Worm (Caenorhabditis elegans) whole organism, L2 larva: ENCODE data around the gene col-69.
"Not testable (repeated sequence)": the region's sequence is repeated elsewhere in the genome, so short reads cannot be mapped to it uniquely, and the experiment has no call there.

Source experiments
- C34F6.9 ChIP-seq: fragments of 150-350 bp; optimal IDR thresholded peaks from 2 replicates; lab custom pipeline; 2014; ENCODE audit warnings: missing biosample characterization, missing genetic modification characterization
- F13H6.1 ChIP-seq: sonication (generic microtip); optimal IDR thresholded peaks from 2 replicates; lab custom pipeline; 2016; ENCODE audit warnings: missing genetic modification characterization, missing compliant biosample characterization
- R02D3.7 ChIP-seq: fragments of 150-350 bp; optimal IDR thresholded peaks from 2 replicates; lab custom pipeline; 2014; ENCODE audit warnings: missing biosample characterization, missing genetic modification characterization
- ama-1 ChIP-seq: fragments of 150-350 bp; optimal IDR thresholded peaks from 2 replicates; lab custom pipeline; 2018; ENCODE audit warnings: inconsistent platforms
- blmp-1 ChIP-seq: sonication (generic microtip); optimal IDR thresholded peaks from 2 replicates; lab custom pipeline; 2017; ENCODE audit warnings: missing genetic modification characterization, mild to moderate bottlenecking, missing compliant biosample characterization, antibody characterized with exemption, moderate library complexity; ENCODE audit not compliant: insufficient read depth
- ceh-16 ChIP-seq: fragments of 150-350 bp; optimal IDR thresholded peaks from 2 replicates; lab custom pipeline; 2014; ENCODE audit warnings: missing biosample characterization, missing genetic modification characterization
- ceh-82 ChIP-seq: fragments of 150-350 bp; optimal IDR thresholded peaks from 2 replicates; lab custom pipeline; 2014; ENCODE audit warnings: missing biosample characterization, missing genetic modification characterization
- crh-2 ChIP-seq: sonication (generic microtip); optimal IDR thresholded peaks from 2 replicates; lab custom pipeline; 2017; ENCODE audit warnings: missing biosample characterization, missing genetic modification characterization
- dmd-4 ChIP-seq: sonication (generic microtip); optimal IDR thresholded peaks from 2 replicates; lab custom pipeline; 2017; ENCODE audit warnings: missing biosample characterization, missing genetic modification characterization
- elt-1 ChIP-seq: fragments of 150-350 bp; optimal IDR thresholded peaks from 2 replicates; lab custom pipeline; 2014; ENCODE audit warnings: missing biosample characterization, missing genetic modification characterization
- gmeb-1 ChIP-seq: fragments of 150-350 bp; optimal IDR thresholded peaks from 2 replicates; lab custom pipeline; 2014; ENCODE audit warnings: missing biosample characterization, missing genetic modification characterization
- lin-39 ChIP-seq: fragments of 150-350 bp; optimal IDR thresholded peaks from 2 replicates; lab custom pipeline; 2014; ENCODE audit warnings: missing biosample characterization, missing genetic modification reagents, missing genetic modification characterization
- mbf-1 ChIP-seq: sonication (generic microtip); optimal IDR thresholded peaks from 2 replicates; lab custom pipeline; 2017; ENCODE audit warnings: missing biosample characterization, missing genetic modification characterization
- mdl-1 ChIP-seq, 2 experiments: fragments of 150-350 bp in 1 of 2; sonication (generic microtip) in 1 of 2; optimal IDR thresholded peaks; 2 replicates each; lab custom pipeline; 2017; ENCODE audit warnings: missing biosample characterization in 2 of 2, missing genetic modification characterization in 2 of 2
- nhr-11 ChIP-seq: fragments of 150-350 bp; optimal IDR thresholded peaks from 2 replicates; lab custom pipeline; 2014; ENCODE audit warnings: missing biosample characterization, missing genetic modification characterization
- nhr-12 ChIP-seq: fragments of 150-350 bp; optimal IDR thresholded peaks from 2 replicates; lab custom pipeline; 2014; ENCODE audit warnings: missing biosample characterization, missing genetic modification characterization
- nhr-129 ChIP-seq: fragments of 150-350 bp; optimal IDR thresholded peaks from 2 replicates; lab custom pipeline; 2014; ENCODE audit warnings: missing biosample characterization, missing genetic modification characterization
- nhr-21 ChIP-seq: fragments of 150-350 bp; optimal IDR thresholded peaks from 2 replicates; lab custom pipeline; 2014; ENCODE audit warnings: missing biosample characterization, missing genetic modification characterization
- nhr-23 ChIP-seq: fragments of 150-350 bp; optimal IDR thresholded peaks from 2 replicates; lab custom pipeline; 2014; ENCODE audit warnings: missing biosample characterization, missing genetic modification reagents, missing genetic modification characterization
- nhr-237 ChIP-seq: fragments of 150-350 bp; optimal IDR thresholded peaks from 2 replicates; lab custom pipeline; 2014; ENCODE audit warnings: missing biosample characterization, missing genetic modification characterization
- nhr-6 ChIP-seq: fragments of 150-350 bp; optimal IDR thresholded peaks from 2 replicates; lab custom pipeline; 2014; ENCODE audit warnings: missing biosample characterization, missing genetic modification characterization
- nhr-77 ChIP-seq: fragments of 150-350 bp; optimal IDR thresholded peaks from 2 replicates; lab custom pipeline; 2014; ENCODE audit warnings: missing biosample characterization, missing genetic modification characterization
- peb-1 ChIP-seq: fragments of 150-350 bp; optimal IDR thresholded peaks from 2 replicates; lab custom pipeline; 2014; ENCODE audit warnings: missing biosample characterization, missing genetic modification characterization
- skn-1 ChIP-seq: sonication (generic microtip); optimal IDR thresholded peaks from 2 replicates; lab custom pipeline; 2017; ENCODE audit warnings: missing biosample characterization, missing genetic modification characterization
- sma-9 ChIP-seq, 2 experiments: fragments of 150-350 bp in 1 of 2; sonication (generic microtip) in 1 of 2; optimal IDR thresholded peaks; 2 replicates each; lab custom pipeline; 2014 to 2016; ENCODE audit warnings: missing genetic modification characterization in 2 of 2, mild to moderate bottlenecking in 1 of 2, missing biosample characterization in 1 of 2, missing compliant biosample characterization in 1 of 2, missing genetic modification reagents in 1 of 2, moderate library complexity in 1 of 2
- zag-1 ChIP-seq: fragments of 150-350 bp; optimal IDR thresholded peaks from 2 replicates; lab custom pipeline; 2014; ENCODE audit warnings: missing biosample characterization, missing genetic modification characterization
- ztf-1 ChIP-seq: fragments of 200-800 bp; sonication (Bioruptor generic); conservative IDR thresholded peaks from 2 replicates; pipeline ENCODE4 v1.3.6; 2022; ENCODE audit warnings: missing genetic modification characterization, missing compliant biosample characterization
- ztf-11 ChIP-seq: sonication (generic microtip); optimal IDR thresholded peaks from 2 replicates; lab custom pipeline; 2017; ENCODE audit warnings: missing biosample characterization, missing genetic modification characterization

The col-69 gene

DNA sequence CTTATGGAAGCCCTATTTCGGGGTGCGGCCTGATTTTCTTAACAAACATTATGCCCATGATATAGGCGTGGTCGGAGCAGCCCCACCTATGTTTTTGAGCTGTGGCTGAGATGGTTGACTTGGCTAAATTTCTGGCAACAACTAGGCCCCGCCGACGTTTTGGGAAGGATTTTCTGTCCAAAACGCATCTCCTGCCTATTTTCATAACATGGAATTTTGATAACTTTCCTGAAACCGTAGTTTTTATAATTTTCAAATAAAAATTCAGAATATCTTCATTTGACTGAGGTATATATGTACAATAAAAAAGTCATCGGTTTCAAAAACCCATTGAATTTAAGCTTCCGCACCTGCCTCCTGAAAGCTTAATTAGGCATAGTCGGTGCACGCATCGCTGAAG is 15.6 kb upstream of the col-69 start:
- TF ChIP-seq gmeb-1 (tag; lab: Kevin White, UChicago) (no peak), R02D3.7 (tag; lab: Kevin White, UChicago) (no peak), ceh-82 (tag; lab: Kevin White, UChicago) (no peak), ztf-11 (tag; lab: Kevin White, UChicago) (no peak)

DNA sequence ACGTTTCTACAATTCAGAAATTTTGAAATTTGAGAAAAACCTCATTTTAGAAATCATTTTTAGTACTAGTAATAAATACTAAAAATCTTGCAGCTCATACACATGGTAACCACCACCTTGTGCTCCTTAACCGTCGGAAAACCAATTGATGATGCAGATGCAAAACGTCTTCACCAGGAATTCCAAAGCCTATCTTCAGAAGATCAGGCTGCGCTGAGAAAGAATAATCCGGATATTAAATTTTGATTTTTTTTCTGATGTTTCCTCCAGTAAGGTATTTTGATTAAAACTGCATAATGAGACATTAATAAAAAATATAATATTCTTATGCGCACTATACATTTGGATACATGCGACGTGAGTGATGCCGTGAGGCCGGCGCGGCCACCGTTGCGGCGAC is 15.2 kb upstream of the col-69 start:
- TF ChIP-seq nhr-23 (tag; lab: Kevin White, UChicago) (no peak), blmp-1 (tag; lab: Kevin White, UChicago) (no peak), nhr-12 (tag; lab: Kevin White, UChicago) (no peak), nhr-6 (no peak), elt-1 (tag; lab: Kevin White, UChicago) (no peak)
- TF ChIP-seq, all 48 proteins: peak for 0

DNA sequence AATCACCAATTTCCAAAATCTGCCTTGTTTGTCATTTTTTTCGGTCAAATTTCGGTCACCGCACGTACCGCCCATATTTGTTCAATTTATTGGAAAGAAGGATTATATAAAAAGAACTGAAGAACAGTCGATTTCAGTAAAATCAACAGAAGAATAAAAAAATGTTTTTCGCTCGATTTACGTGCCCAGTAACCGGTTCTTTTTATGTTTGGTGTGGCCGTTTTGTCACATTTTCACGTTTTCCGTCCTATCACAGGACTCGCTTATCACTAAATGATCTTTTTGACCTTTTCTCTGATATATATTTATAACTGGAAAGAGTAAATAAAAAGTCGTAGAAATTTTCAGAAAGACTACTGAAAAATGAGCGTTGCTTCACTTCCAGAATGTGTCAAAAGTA is 13.9 kb upstream of the col-69 start, which contains the start of gene far-7:
TSS of gene far-7 (plus strand) at position 331 of the 400 bp plus-strand sequence.
- TF ChIP-seq F13H6.1 (tag; lab: Kevin White, UChicago): no peak
- TF ChIP-seq mdl-1 (tag; optimal IDR thresholded peaks at IDR 0.05; lab: Kevin White, UChicago): no peak
- peak; percentile 74 for TF ChIP-seq ama-1
- TF ChIP-seq crh-2 (tag; lab: Kevin White, UChicago): no peak
- peak; percentile 1 for TF ChIP-seq gmeb-1 (tag; lab: Kevin White, UChicago)

DNA sequence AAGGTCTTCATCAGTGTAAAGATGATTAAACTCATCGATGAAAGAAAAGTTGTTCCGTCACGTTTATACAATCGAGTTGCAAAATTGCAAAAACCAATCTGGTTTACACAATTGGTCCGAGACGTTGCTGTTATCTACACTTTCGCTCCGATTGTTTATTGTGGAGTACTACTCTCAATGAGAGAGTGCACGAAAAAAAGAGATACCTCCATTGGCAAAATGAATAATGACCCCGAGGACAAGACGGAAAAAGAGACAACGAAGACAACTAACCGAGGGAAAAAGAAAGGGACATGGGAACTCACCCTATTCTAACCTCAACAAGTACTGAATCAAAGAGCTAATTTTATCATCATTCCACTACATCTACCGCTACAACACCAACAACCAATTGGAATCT is 8.0 kb upstream of the col-69 start:
- TF ChIP-seq nhr-129 (peak; percentile 32), nhr-237 (tag; lab: Kevin White, UChicago) (no peak), R02D3.7 (tag; lab: Kevin White, UChicago) (no peak), sma-9 (GFP tag; optimal IDR thresholded peaks at IDR 0.05; lab: Kevin White, UChicago) (peak; percentile 1), sma-9 (tag; optimal IDR thresholded peaks at IDR 0.05; lab: Kevin White, UChicago) (no peak), skn-1 (no peak), mbf-1 (tag; lab: Kevin White, UChicago) (no peak), ceh-16 (tag; lab: Kevin White, UChicago) (peak; percentile 12), peb-1 (tag; lab: Kevin White, UChicago) (no peak)

DNA sequence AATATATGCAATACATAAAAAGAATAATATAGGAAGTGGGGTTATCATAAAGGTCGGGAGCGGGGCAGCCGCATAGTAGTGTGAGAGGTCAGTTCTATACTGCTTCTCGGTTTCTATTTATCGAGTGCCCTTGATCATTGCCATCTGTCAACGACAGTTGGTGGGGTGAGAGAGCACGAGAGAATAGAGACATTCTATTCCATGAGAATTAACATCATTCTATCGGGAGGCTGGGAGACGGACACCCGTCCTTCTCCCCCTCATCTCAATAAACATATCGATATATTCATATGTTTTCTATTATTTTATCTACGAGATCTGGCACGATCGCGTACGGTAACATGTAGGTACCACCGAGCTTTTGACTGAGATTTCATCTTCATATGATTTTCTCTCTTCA is 6.6 kb upstream of the col-69 start, which contains the start of gene mps-2:
TSS of gene mps-2 (minus strand) at position 101 of the 400 bp plus-strand sequence.
- TF ChIP-seq elt-1 (tag; lab: Kevin White, UChicago); zag-1; nhr-129: not testable (repeated sequence)

DNA sequence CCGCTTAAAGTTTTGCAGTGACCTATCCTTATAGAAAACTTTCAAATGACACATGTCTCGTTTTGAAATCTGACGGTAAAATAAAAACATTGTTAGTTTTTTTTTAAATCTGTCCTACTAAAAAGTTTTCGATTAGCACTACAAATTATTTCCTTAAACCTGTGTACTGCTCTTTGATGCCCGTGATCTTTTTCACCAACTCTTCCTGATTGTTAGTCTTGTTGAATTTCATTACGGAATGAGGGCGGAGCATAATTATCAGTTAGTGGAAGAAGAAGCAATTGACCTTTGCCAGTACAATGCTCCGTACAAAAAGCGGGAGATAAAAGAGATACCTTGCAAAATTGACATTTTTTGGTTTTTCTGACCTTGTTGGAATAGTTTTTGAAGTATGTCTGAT is 1.6 kb upstream of the col-69 start, which contains the start of gene K01A2.4:
TSS of gene K01A2.4 (plus strand) at position 301 of the 400 bp plus-strand sequence.
- TF ChIP-seq dmd-4 (tag; lab: Kevin White, UChicago) (no peak), nhr-12 (tag; lab: Kevin White, UChicago) (no peak), crh-2 (tag; lab: Kevin White, UChicago) (no peak), nhr-77 (no peak), ztf-11 (tag; lab: Kevin White, UChicago) (no peak), nhr-23 (tag; lab: Kevin White, UChicago) (no peak), peb-1 (tag; lab: Kevin White, UChicago) (no peak), nhr-21 (no peak), elt-1 (tag; lab: Kevin White, UChicago) (no peak), ceh-16 (tag; lab: Kevin White, UChicago) (no peak), lin-39 (tag; lab: Kevin White, UChicago) (no peak), F13H6.1 (tag; lab: Kevin White, UChicago) (no peak), ztf-1 (GFP tag; lab: Robert Waterston, UW) (no peak), skn-1 (no peak), nhr-11 (tag; lab: Kevin White, UChicago) (no peak), mbf-1 (tag; lab: Kevin White, UChicago) (no peak), C34F6.9 (tag; lab: Kevin White, UChicago) (no peak)
